Fruit fly (Drosophila melanogaster) whole organism, embryonic: ENCODE measurements around the gene Ids.

ENCODE experiments used
- Atf3 ChIP-seq: fragments of 200-800 bp; sonication (Bioruptor generic); optimal IDR thresholded peaks from 3 replicates; lab custom pipeline; 2016; ENCODE audit warnings: missing biosample characterization, missing genetic modification characterization
- Atf6 ChIP-seq: fragments of 200-800 bp; sonication (Bioruptor generic); IDR thresholded peaks from 2 replicates; pipeline ENCODE4 v1.3.6; 2022; ENCODE audit warnings: missing biosample characterization, missing genetic modification characterization
- BtbVII ChIP-seq: fragments of 200-800 bp; sonication (Bioruptor generic); optimal IDR thresholded peaks from 3 replicates; lab custom pipeline; 2017; ENCODE audit warnings: missing biosample characterization, mild to moderate bottlenecking, missing genetic modification characterization
- C15 ChIP-seq: fragments of 200-800 bp; sonication (Bioruptor generic); IDR thresholded peaks from 3 replicates; pipeline ENCODE4 v1.3.6; 2022; ENCODE audit warnings: missing biosample characterization, missing genetic modification characterization
- CG10267 ChIP-seq: fragments of 200-800 bp; sonication (Bioruptor generic); optimal IDR thresholded peaks from 2 replicates; lab custom pipeline; 2018; ENCODE audit warnings: missing biosample characterization, mild to moderate bottlenecking, missing genetic modification characterization, moderate library complexity
- CG10543 ChIP-seq: fragments of 200-800 bp; sonication (Bioruptor generic); optimal IDR thresholded peaks from 3 replicates; lab custom pipeline; 2017; ENCODE audit warnings: missing biosample characterization, mild to moderate bottlenecking, missing genetic modification characterization, moderate library complexity
- CG1233 ChIP-seq: fragments of 200-800 bp; sonication (Bioruptor generic); optimal IDR thresholded peaks from 4 replicates; lab custom pipeline; 2018; ENCODE audit warnings: missing biosample characterization, mild to moderate bottlenecking, missing genetic modification characterization
- CG12659 ChIP-seq: fragments of 200-800 bp; sonication (Bioruptor generic); optimal IDR thresholded peaks from 3 replicates; lab custom pipeline; 2017; ENCODE audit warnings: mild to moderate bottlenecking, missing biosample characterization, missing genetic modification reagents, missing genetic modification characterization
- CG13296 ChIP-seq: fragments of 200-800 bp; sonication (Bioruptor generic); optimal IDR thresholded peaks from 3 replicates; lab custom pipeline; 2018; ENCODE audit warnings: missing biosample characterization, mild to moderate bottlenecking, missing genetic modification characterization
- CG13775 ChIP-seq: fragments of 200-800 bp; sonication (Bioruptor generic); optimal IDR thresholded peaks from 3 replicates; lab custom pipeline; 2017; ENCODE audit warnings: missing biosample characterization, mild to moderate bottlenecking, missing genetic modification characterization
- CG16779 ChIP-seq: fragments of 200-800 bp; sonication (Bioruptor generic); IDR thresholded peaks from 2 replicates; pipeline ENCODE4 v1.3.6; 2022; ENCODE audit warnings: missing biosample characterization, missing genetic modification characterization
- CG2678 ChIP-seq: fragments of 200-800 bp; sonication (Bioruptor generic); optimal IDR thresholded peaks from 3 replicates; lab custom pipeline; 2019; ENCODE audit warnings: missing biosample characterization, mild to moderate bottlenecking, missing genetic modification characterization, moderate library complexity
- CG32772 ChIP-seq: fragments of 200-800 bp; sonication (Bioruptor generic); IDR thresholded peaks from 2 replicates; pipeline ENCODE4 v1.3.6; 2022; ENCODE audit warnings: missing biosample characterization, missing genetic modification characterization
- CG3407 ChIP-seq: fragments of 200-800 bp; sonication (Bioruptor generic); optimal IDR thresholded peaks from 2 replicates; lab custom pipeline; 2018; ENCODE audit warnings: missing biosample characterization, mild to moderate bottlenecking, missing genetic modification characterization
- CG34376 ChIP-seq: fragments of 200-800 bp; sonication (Bioruptor generic); optimal IDR thresholded peaks from 2 replicates; lab custom pipeline; 2018; ENCODE audit warnings: missing biosample characterization, mild to moderate bottlenecking, missing genetic modification characterization
- CG4328 ChIP-seq: fragments of 200-800 bp; sonication (Bioruptor generic); optimal IDR thresholded peaks from 3 replicates; lab custom pipeline; 2017; ENCODE audit warnings: missing biosample characterization, missing genetic modification reagents, missing genetic modification characterization
- CG6175 ChIP-seq: fragments of 200-800 bp; sonication (Bioruptor generic); IDR thresholded peaks from 3 replicates; pipeline ENCODE4 v1.3.6; 2022; ENCODE audit warnings: missing biosample characterization, missing genetic modification characterization
- CG6683 ChIP-seq: fragments of 200-800 bp; sonication (Bioruptor generic); optimal IDR thresholded peaks from 2 replicates; lab custom pipeline; 2017; ENCODE audit warnings: missing biosample characterization, mild to moderate bottlenecking, missing genetic modification characterization, missing genetic modification reagents
- CG9797 ChIP-seq: fragments of 200-800 bp; sonication (Bioruptor generic); optimal IDR thresholded peaks from 3 replicates; lab custom pipeline; 2018; ENCODE audit warnings: missing biosample characterization, mild to moderate bottlenecking, missing genetic modification characterization
- CrebB ChIP-seq: fragments of 200-800 bp; sonication (Bioruptor generic); optimal IDR thresholded peaks from 3 replicates; lab custom pipeline; 2018; ENCODE audit warnings: missing biosample characterization, mild to moderate bottlenecking, missing genetic modification characterization
- Fer1 ChIP-seq: fragments of 200-800 bp; sonication (Bioruptor generic); optimal IDR thresholded peaks from 2 replicates; lab custom pipeline; 2017; ENCODE audit warnings: missing biosample characterization, mild to moderate bottlenecking, missing genetic modification characterization
- Fer3 ChIP-seq: fragments of 200-800 bp; sonication (Bioruptor generic); optimal IDR thresholded peaks from 2 replicates; lab custom pipeline; 2018; ENCODE audit warnings: missing biosample characterization, mild to moderate bottlenecking, missing genetic modification characterization, moderate library complexity
- GATAe ChIP-seq: fragments of 200-800 bp; sonication (Bioruptor generic); conservative IDR thresholded peaks from 2 replicates; pipeline ENCODE4 v1.3.6; 2022; ENCODE audit warnings: missing biosample characterization, missing genetic modification characterization
- HmgZ ChIP-seq: fragments of 200-800 bp; sonication (Bioruptor generic); optimal IDR thresholded peaks from 2 replicates; lab custom pipeline; 2018; ENCODE audit warnings: missing biosample characterization, mild to moderate bottlenecking, missing genetic modification characterization
- Med ChIP-seq: fragments of 200-800 bp; sonication (Bioruptor generic); peaks from one replicate; lab custom pipeline; 2016; ENCODE audit warnings: missing biosample characterization, missing genetic modification characterization, mild to moderate bottlenecking, inconsistent platforms, moderate library complexity
- Nf-YB ChIP-seq: fragments of 200-800 bp; sonication (Bioruptor generic); optimal IDR thresholded peaks from 3 replicates; lab custom pipeline; 2019; ENCODE audit warnings: missing biosample characterization, mild to moderate bottlenecking, missing genetic modification characterization, moderate library complexity
- Nf-YC ChIP-seq: fragments of 200-800 bp; optimal IDR thresholded peaks from 3 replicates; lab custom pipeline; 2019; ENCODE audit warnings: missing biosample characterization, mild to moderate bottlenecking, missing genetic modification characterization, moderate library complexity
- Side ChIP-seq: fragments of 200-800 bp; sonication (Bioruptor generic); optimal IDR thresholded peaks from 2 replicates; lab custom pipeline; 2016; ENCODE audit warnings: missing biosample characterization, missing genetic modification characterization
- Xrp1 ChIP-seq: fragments of 200-800 bp; sonication (Bioruptor generic); IDR thresholded peaks from 2 replicates; pipeline ENCODE4 v1.3.6; 2022; ENCODE audit warnings: missing biosample characterization, missing genetic modification characterization
- bigmax ChIP-seq: fragments of 200-800 bp; sonication (Bioruptor generic); optimal IDR thresholded peaks from 2 replicates; lab custom pipeline; 2018; ENCODE audit warnings: missing biosample characterization, mild to moderate bottlenecking, missing genetic modification characterization
- cg ChIP-seq: fragments of 200-800 bp; sonication (Bioruptor generic); optimal IDR thresholded peaks from 3 replicates; lab custom pipeline; 2019; ENCODE audit warnings: missing biosample characterization, mild to moderate bottlenecking, missing genetic modification characterization, moderate library complexity
- chinmo ChIP-seq: fragments of 200-800 bp; sonication (Bioruptor generic); IDR thresholded peaks from 4 replicates; pipeline ENCODE4 v1.3.6; 2022; ENCODE audit warnings: missing biosample characterization, missing genetic modification characterization; ENCODE audit not compliant: partially characterized antibody
- exex ChIP-seq: fragments of 200-800 bp; sonication (Bioruptor generic); optimal IDR thresholded peaks from 4 replicates; lab custom pipeline; 2018; ENCODE audit warnings: missing biosample characterization, mild to moderate bottlenecking, missing genetic modification characterization, moderate library complexity
- fd3F ChIP-seq: fragments of 200-800 bp; sonication (Bioruptor generic); optimal IDR thresholded peaks from 2 replicates; lab custom pipeline; 2018; ENCODE audit warnings: missing biosample characterization, mild to moderate bottlenecking, missing genetic modification characterization, moderate library complexity
- gem ChIP-seq: fragments of 200-800 bp; sonication (Bioruptor generic); optimal IDR thresholded peaks from 2 replicates; lab custom pipeline; 2019; ENCODE audit warnings: missing biosample characterization, mild to moderate bottlenecking, missing genetic modification characterization, moderate library complexity
- grn ChIP-seq: fragments of 200-800 bp; sonication (Bioruptor generic); optimal IDR thresholded peaks from 3 replicates; lab custom pipeline; 2017; ENCODE audit warnings: missing biosample characterization, missing genetic modification characterization
- kni ChIP-seq: fragments of 200-800 bp; sonication (Bioruptor generic); optimal IDR thresholded peaks from 3 replicates; lab custom pipeline; 2017; ENCODE audit warnings: mild to moderate bottlenecking, missing biosample characterization, missing genetic modification reagents, missing genetic modification characterization
- lab ChIP-seq: fragments of 200-800 bp; sonication (Bioruptor generic); optimal IDR thresholded peaks from 3 replicates; lab custom pipeline; 2017; ENCODE audit warnings: missing biosample characterization, missing genetic modification characterization, mild to moderate bottlenecking, moderate library complexity, missing genetic modification reagents
- mirr ChIP-seq: fragments of 200-800 bp; sonication (Bioruptor generic); optimal IDR thresholded peaks from 3 replicates; lab custom pipeline; 2018; ENCODE audit warnings: missing biosample characterization, mild to moderate bottlenecking, missing genetic modification characterization
- pzg ChIP-seq: fragments of 200-800 bp; sonication (Bioruptor generic); optimal IDR thresholded peaks from 3 replicates; lab custom pipeline; 2018; ENCODE audit warnings: missing biosample characterization, mild to moderate bottlenecking, missing genetic modification characterization, moderate library complexity
- repo ChIP-seq: fragments of 200-800 bp; sonication (Bioruptor generic); optimal IDR thresholded peaks from 2 replicates; lab custom pipeline; 2016; ENCODE audit warnings: missing biosample characterization, missing genetic modification characterization
- sd ChIP-seq: fragments of 200-800 bp; sonication (Bioruptor generic); optimal IDR thresholded peaks from 3 replicates; lab custom pipeline; 2018; ENCODE audit warnings: missing biosample characterization, mild to moderate bottlenecking, missing genetic modification characterization, moderate library complexity
- sens ChIP-seq: fragments of 200-800 bp; sonication (Bioruptor generic); peaks from one replicate; lab custom pipeline; 2016; ENCODE audit warnings: missing biosample characterization, missing genetic modification characterization
- sug ChIP-seq: fragments of 200-800 bp; optimal IDR thresholded peaks from 2 replicates; lab custom pipeline; 2019; ENCODE audit warnings: missing biosample characterization, mild to moderate bottlenecking, missing genetic modification characterization, moderate library complexity
- tgo ChIP-seq: fragments of 200-800 bp; sonication (Bioruptor generic); IDR thresholded peaks from 3 replicates; pipeline ENCODE4 v1.3.6; 2022; ENCODE audit warnings: missing biosample characterization, missing genetic modification characterization
- twi ChIP-seq: fragments of 200-800 bp; optimal IDR thresholded peaks from 2 replicates; lab custom pipeline; 2019; ENCODE audit warnings: missing biosample characterization, mild to moderate bottlenecking, missing genetic modification characterization, moderate library complexity

Ids gene

dm6 chr3L:3348956-3349824 lies 28.9 kb upstream of the Ids start:
- TF ChIP-seq Fer1: peak; percentile 17
- TF ChIP-seq CrebB (tag; lab: Kevin White, UChicago): peak; percentile 1
- peak; percentile 96 for TF ChIP-seq sd (tag; lab: Kevin White, UChicago)
- 0 out of 2 replicates have a peak, but pooled peaks have one; percentile 13 for TF ChIP-seq Xrp1 (GFP tag; lab: Robert Waterston, UW)
- peak; percentile 12 for TF ChIP-seq lab
- peak; percentile 95 for TF ChIP-seq twi (tag; lab: Kevin White, UChicago)
- TF ChIP-seq CG1233 (GFP tag; lab: Kevin White, UChicago): no peak
- TF ChIP-seq CG6683 (GFP tag; lab: Kevin White, UChicago): no peak
- TF ChIP-seq CG16779 (GFP tag; lab: Robert Waterston, UW): no peak
- peak; percentile 27 for TF ChIP-seq BtbVII (GFP tag; lab: Kevin White, UChicago)
- TF ChIP-seq CG4328 (GFP tag; lab: Kevin White, UChicago): no peak
- TF ChIP-seq tgo (GFP tag; lab: Robert Waterston, UW): no peak
- peak; percentile 8 for TF ChIP-seq sens (GFP tag; lab: Kevin White, UChicago)
- TF ChIP-seq Nf-YB (GFP tag; lab: Kevin White, UChicago): peak; percentile 61
- TF ChIP-seq GATAe: peak; percentile 53
- TF ChIP-seq cg (GFP tag; lab: Kevin White, UChicago): no peak
- TF ChIP-seq Fer3 (tag; lab: Kevin White, UChicago): no peak
- no peak for TF ChIP-seq pzg (GFP tag; lab: Kevin White, UChicago)
- no peak for TF ChIP-seq CG9797 (GFP tag; lab: Kevin White, UChicago)
- TF ChIP-seq CG10267: no peak
- TF ChIP-seq kni (GFP tag; lab: Kevin White, UChicago): no peak
- TF ChIP-seq CG32772 (GFP tag; lab: Robert Waterston, UW): no peak
- TF ChIP-seq CG2678 (tag; lab: Kevin White, UChicago): peak; percentile 22
- peak; percentile 36; the same call in 1 of the 2 replicates for TF ChIP-seq Atf6 (GFP tag; lab: Robert Waterston, UW)
- peak; percentile 69 for TF ChIP-seq Nf-YC (tag; lab: Kevin White, UChicago)
- TF ChIP-seq sug (tag; lab: Kevin White, UChicago): peak; percentile 35
- peak; percentile 48 for TF ChIP-seq CG10543 (GFP tag; lab: Kevin White, UChicago)
- TF ChIP-seq exex (tag; lab: Kevin White, UChicago): peak; percentile 94
- peak; percentile 5 for TF ChIP-seq CG13296 (GFP tag; lab: Kevin White, UChicago)
- 0 out of 4 replicates have a peak, but pooled peaks have one; percentile 21 for TF ChIP-seq chinmo (GFP tag; lab: Robert Waterston, UW)
- no peak for TF ChIP-seq fd3F (GFP tag; lab: Kevin White, UChicago)

dm6 chr3L:3349825-3350123 lies 28.3 kb upstream of the Ids start:
- TF ChIP-seq gem: no peak
- TF ChIP-seq HmgZ (tag; lab: Kevin White, UChicago): no peak
- no peak for TF ChIP-seq Side (GFP tag; lab: Kevin White, UChicago)
- peak; percentile 72 for TF ChIP-seq GATAe
- TF ChIP-seq Med (GFP tag; lab: Kevin White, UChicago): peak; percentile 20
- peak; percentile 8 for TF ChIP-seq CG10543 (GFP tag; lab: Kevin White, UChicago)
- no peak for TF ChIP-seq CG6175 (GFP tag; lab: Robert Waterston, UW)
- TF ChIP-seq CG13775: no peak
- TF ChIP-seq lab: peak; percentile 5
- TF ChIP-seq Atf3 (GFP tag; lab: Kevin White, UChicago): no peak
- peak; percentile 61 for TF ChIP-seq grn
- TF ChIP-seq exex (tag; lab: Kevin White, UChicago): peak; percentile 87
- TF ChIP-seq mirr: peak; percentile 62
- TF ChIP-seq CG12659 (GFP tag; lab: Kevin White, UChicago): no peak
- TF ChIP-seq C15 (GFP tag; lab: Robert Waterston, UW): no peak
- no peak for TF ChIP-seq CG3407
- no peak for TF ChIP-seq repo (GFP tag; lab: Kevin White, UChicago)
- TF ChIP-seq bigmax: no peak
- peak; percentile 30 for TF ChIP-seq BtbVII (GFP tag; lab: Kevin White, UChicago)
- TF ChIP-seq CG34376 (GFP tag; lab: Kevin White, UChicago): peak; percentile 94
- peak; percentile 8 for TF ChIP-seq Nf-YC (tag; lab: Kevin White, UChicago)
